Fruit fly (Drosophila melanogaster) whole organism, adult: Measurements from ENCODE around the gene CG15043.

Source experiments
- CG11617 ChIP-seq: fragments of 200-800 bp; sonication (Bioruptor generic); optimal IDR thresholded peaks from 2 replicates; lab custom pipeline; 2017; ENCODE audit warnings: mild to moderate bottlenecking, missing biosample characterization, missing genetic modification reagents, missing genetic modification characterization
- CG14711 ChIP-seq: fragments of 200-800 bp; sonication (Bioruptor generic); optimal IDR thresholded peaks from 2 replicates; lab custom pipeline; 2018; ENCODE audit warnings: missing biosample characterization, mild to moderate bottlenecking, missing genetic modification characterization, moderate library complexity
- CG33017 ChIP-seq: fragments of 200-800 bp; sonication (Bioruptor generic); optimal IDR thresholded peaks from 2 replicates; lab custom pipeline; 2018; ENCODE audit warnings: missing biosample characterization, mild to moderate bottlenecking, missing genetic modification characterization, moderate library complexity
- CG7101 ChIP-seq: fragments of 200-800 bp; sonication (Bioruptor generic); optimal IDR thresholded peaks from 2 replicates; lab custom pipeline; 2018; ENCODE audit warnings: missing biosample characterization, mild to moderate bottlenecking, missing genetic modification characterization, moderate library complexity
- kay ChIP-seq: fragments of 200-800 bp; sonication (Bioruptor generic); peaks from one replicate; lab custom pipeline; 2016; ENCODE audit warnings: missing biosample characterization, missing genetic modification characterization, borderline replicate concordance
- pad ChIP-seq: fragments of 200-800 bp; sonication (Bioruptor generic); optimal IDR thresholded peaks from 3 replicates; lab custom pipeline; 2017; ENCODE audit warnings: missing biosample characterization, missing genetic modification characterization, mild to moderate bottlenecking, moderate library complexity, missing genetic modification reagents
- toe ChIP-seq: fragments of 200-800 bp; sonication (Bioruptor generic); optimal IDR thresholded peaks from 2 replicates; lab custom pipeline; 2016; ENCODE audit warnings: missing biosample characterization, missing genetic modification characterization

dm6 chrX:18483261-18484218 is 10.4 kb downstream of the CG15043 start, which contains the start of gene Hayan:
- TF ChIP-seq CG11617 (GFP tag; lab: Kevin White, UChicago) (no peak), CG33017 (tag; lab: Kevin White, UChicago) (no peak), kay (no peak), CG14711 (tag; lab: Kevin White, UChicago) (no peak), pad (GFP tag; lab: Kevin White, UChicago) (no peak), CG7101 (no peak), toe (GFP tag; lab: Kevin White, UChicago) (no peak)
